Worm (Caenorhabditis elegans): ENCODE measurements around the gene ogr-2.
A peak's percentile ranks its signal among the peaks of the same experiment; 100 is the strongest.

Gene ogr-2

DNA sequence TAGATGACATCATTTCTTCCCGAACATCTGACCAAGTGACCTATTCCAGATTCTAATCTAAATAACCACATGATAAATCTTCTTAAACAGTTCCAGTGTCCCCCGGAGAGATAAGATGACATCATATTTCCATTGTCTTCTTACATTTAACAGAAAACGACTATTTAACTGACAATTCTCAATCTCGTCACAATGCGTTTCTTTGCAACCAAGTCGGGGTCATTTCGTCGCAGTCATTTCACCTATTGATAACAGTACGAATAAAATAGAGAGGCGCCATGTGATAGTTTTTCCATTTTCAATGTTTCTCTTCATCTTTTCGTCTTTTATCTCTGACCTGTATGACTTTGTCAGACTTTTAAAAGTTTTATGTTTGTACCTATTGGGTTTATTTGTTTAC lies 11.9 kb upstream of the ogr-2 start (continued):
- TF ChIP-seq mml-1 (tag; optimal IDR thresholded peaks at IDR 0.05) (no peak), unc-39 (tag; optimal IDR thresholded peaks at IDR 0.05) (no peak), ama-1 (optimal IDR thresholded peaks at IDR 0.05) (no peak), nhr-77 (tag; optimal IDR thresholded peaks at IDR 0.05) (no peak), nhr-23 (tag; optimal IDR thresholded peaks at IDR 0.05) (peak; percentile 97), nhr-43 (tag; optimal IDR thresholded peaks at IDR 0.05; ENCODE audit: poor library complexity, severe bottlenecking) (peak; percentile 83), sea-2 (GFP tag; optimal IDR thresholded peaks at IDR 0.05) (no peak), aly-2 (tag; optimal IDR thresholded peaks at IDR 0.05) (no peak), nhr-76 (tag; optimal IDR thresholded peaks at IDR 0.05) (no peak), jun-1 (tag; optimal IDR thresholded peaks at IDR 0.05) (peak; percentile 21)

DNA sequence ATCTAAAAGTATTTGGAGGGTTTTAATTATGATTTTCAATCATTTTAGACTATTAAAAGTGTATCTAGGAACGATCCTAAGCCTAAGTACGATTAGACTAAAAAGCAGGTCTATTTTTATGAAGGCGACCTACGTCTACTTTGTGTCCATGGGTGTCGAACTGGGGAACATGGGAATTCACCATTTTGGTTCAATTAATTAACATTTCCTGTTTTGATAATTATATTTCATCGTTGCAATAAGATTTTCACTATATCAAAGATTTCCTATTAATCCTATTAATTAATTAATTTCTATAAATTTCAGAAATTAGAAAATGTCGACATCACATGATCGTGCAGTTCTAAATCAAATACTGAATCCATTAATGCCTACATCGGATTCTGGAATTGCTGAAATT lies 11.0 kb upstream of the ogr-2 start, which contains the start of gene ttc-36:
ttc-36 (plus strand) TSS at position 301 of the 400 bp plus-strand sequence.
- TF ChIP-seq pqm-1 (tag; optimal IDR thresholded peaks at IDR 0.05) (no peak), nfya-1 (tag; optimal IDR thresholded peaks at IDR 0.05; ENCODE audit: insufficient read depth) (no peak)

DNA sequence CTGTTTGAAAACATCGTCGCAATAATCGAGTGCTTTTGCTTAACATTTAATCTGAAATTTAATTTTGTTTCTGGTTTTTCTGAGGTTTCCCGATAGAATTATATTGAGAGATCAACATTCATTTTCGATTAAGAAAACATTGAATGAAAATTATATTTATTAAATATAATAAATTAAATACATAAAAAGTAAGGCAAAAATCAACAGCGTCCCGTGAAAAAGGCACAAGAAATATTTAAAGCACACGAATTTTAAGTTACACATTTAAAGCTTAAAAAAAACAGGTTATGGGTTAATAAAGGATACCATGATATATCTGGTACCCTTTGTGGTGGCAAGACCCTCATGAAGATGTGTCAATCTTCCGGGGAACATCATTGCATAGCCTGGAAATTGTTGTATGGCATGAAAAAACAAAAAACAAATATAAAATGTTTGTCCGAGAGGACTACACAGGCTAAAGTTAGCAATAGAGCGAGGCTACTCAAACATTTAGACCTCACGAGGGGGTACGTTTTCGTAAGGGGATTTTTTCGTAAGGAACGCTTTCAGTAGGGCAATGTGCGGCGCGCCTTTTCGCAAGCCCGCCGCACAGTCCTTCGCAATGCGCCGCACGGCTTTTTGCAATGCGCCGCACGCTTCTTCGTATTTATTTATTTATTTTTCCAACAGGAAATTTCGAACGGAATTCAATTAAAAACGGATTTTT lies 7.6 kb upstream of the ogr-2 start, which contains the start of gene mtcu-2:
mtcu-2 (minus strand) TSS at position 51 of the 709 bp plus-strand sequence.
- TF ChIP-seq nhr-23 (tag; optimal IDR thresholded peaks at IDR 0.05) (peak; percentile 82), nfya-1 (tag; optimal IDR thresholded peaks at IDR 0.05; ENCODE audit: insufficient read depth) (peak; percentile 74), tbx-2 (tag; optimal IDR thresholded peaks at IDR 0.05) (peak; percentile 40), lin-15B (tag; optimal IDR thresholded peaks at IDR 0.05) (peak; percentile 92), nhr-11 (tag; optimal IDR thresholded peaks at IDR 0.05) (peak; percentile 73), skn-1 (tag; optimal IDR thresholded peaks at IDR 0.05) (peak; percentile 53), snpc-4 (tag; optimal IDR thresholded peaks at IDR 0.05) (peak; percentile 41), R02D3.7 (tag; optimal IDR thresholded peaks at IDR 0.05) (peak; percentile 69), nhr-25 (tag; optimal IDR thresholded peaks at IDR 0.05) (peak; percentile 57), lsy-12 (tag; optimal IDR thresholded peaks at IDR 0.05) (peak; percentile 75), egl-5 (tag; optimal IDR thresholded peaks at IDR 0.05) (peak; percentile 18), ceh-28 (tag; optimal IDR thresholded peaks at IDR 0.05) (peak; percentile 65), pqm-1 (tag; optimal IDR thresholded peaks at IDR 0.05) (peak; percentile 46), lin-39 (tag; optimal IDR thresholded peaks at IDR 0.05) (peak; percentile 33), elt-2 (tag; optimal IDR thresholded peaks at IDR 0.05) (peak; percentile 34), nhr-43 (tag; optimal IDR thresholded peaks at IDR 0.05; ENCODE audit: poor library complexity, severe bottlenecking) (peak; percentile 80), pha-4 (tag; optimal IDR thresholded peaks at IDR 0.05) (peak; percentile 80), jun-1 (tag; optimal IDR thresholded peaks at IDR 0.05) (peak; percentile 60)

DNA sequence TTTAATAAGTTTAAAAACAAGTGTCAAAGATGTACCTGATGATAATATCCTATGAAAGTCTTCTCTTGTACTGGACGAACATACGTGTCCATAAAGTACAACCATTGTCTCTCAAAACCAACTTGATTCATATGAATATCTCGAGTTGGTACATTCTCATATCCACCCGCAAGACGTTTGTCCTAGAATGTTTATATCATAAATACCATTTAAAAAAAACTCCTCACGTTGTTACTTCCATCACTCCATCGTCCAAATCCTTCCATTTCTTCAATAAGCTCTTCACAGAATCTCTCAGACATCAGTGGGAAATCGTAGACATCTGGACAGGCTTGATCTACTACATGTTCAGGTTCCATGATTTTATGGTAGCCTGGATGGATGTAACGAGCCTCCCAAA lies 5.5 kb upstream of the ogr-2 start:
- no peak for TF ChIP-seq elt-2 (tag; optimal IDR thresholded peaks at IDR 0.05)
- TF ChIP-seq ztf-4 (tag; optimal IDR thresholded peaks at IDR 0.05) = no peak
- TF ChIP-seq aly-2 (tag; optimal IDR thresholded peaks at IDR 0.05) = no peak
- TF ChIP-seq lsy-12 (tag; optimal IDR thresholded peaks at IDR 0.05) = no peak
- TF ChIP-seq nhr-12 (tag; optimal IDR thresholded peaks at IDR 0.05) = no peak
- no peak for TF ChIP-seq elt-3 (tag; optimal IDR thresholded peaks at IDR 0.05)
- no peak for TF ChIP-seq unc-62 (GFP tag; optimal IDR thresholded peaks at IDR 0.05)
- TF ChIP-seq fos-1 (tag; optimal IDR thresholded peaks at IDR 0.05) = no peak
- TF ChIP-seq jun-1 (tag; optimal IDR thresholded peaks at IDR 0.05) = no peak
- TF ChIP-seq nhr-28 (tag; optimal IDR thresholded peaks at IDR 0.05) = no peak
- TF ChIP-seq nhr-237 (tag; optimal IDR thresholded peaks at IDR 0.05) = no peak
- TF ChIP-seq ZK546.5 (tag; optimal IDR thresholded peaks at IDR 0.05) = no peak
- TF ChIP-seq R02D3.7 (tag; optimal IDR thresholded peaks at IDR 0.05) = no peak
- TF ChIP-seq snpc-4 (tag; optimal IDR thresholded peaks at IDR 0.05) = no peak
- TF ChIP-seq nhr-77 (tag; optimal IDR thresholded peaks at IDR 0.05) = no peak

DNA sequence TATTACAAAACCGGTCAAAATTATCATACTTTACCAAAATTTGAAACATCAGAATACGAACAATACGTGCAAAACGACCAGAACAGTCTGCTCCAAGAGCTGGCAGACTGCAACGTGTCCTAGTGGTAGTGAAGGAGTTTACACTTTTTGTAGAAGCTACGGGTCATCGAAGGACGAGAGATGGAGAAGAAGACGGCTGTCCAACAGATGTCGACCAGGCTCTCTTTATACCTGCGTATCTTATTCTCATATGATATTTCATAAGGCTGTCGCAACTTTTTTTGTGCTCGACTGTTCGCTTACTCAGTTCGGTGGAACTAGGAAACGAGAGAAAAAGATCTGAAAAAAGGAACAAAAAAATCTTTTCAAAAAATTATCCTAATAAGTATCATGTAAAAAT lies 1.1 kb upstream of the ogr-2 start, which contains the start of gene let-268:
let-268 (minus strand) TSS at position 182 of the 400 bp plus-strand sequence.
- peak; percentile 2 for TF ChIP-seq nfya-1 (tag; optimal IDR thresholded peaks at IDR 0.05; ENCODE audit: insufficient read depth)
- TF ChIP-seq pqm-1 (tag; optimal IDR thresholded peaks at IDR 0.05) = no peak
- no peak for TF ChIP-seq mdl-1 (tag; optimal IDR thresholded peaks at IDR 0.05)
